Worm (Caenorhabditis elegans) whole organism, L4/young adult: Measurements from ENCODE around the gene F55A11.4.

ENCODE experiments used
- W03F9.2 ChIP-seq: fragments of 150-350 bp; optimal IDR thresholded peaks from 2 replicates; lab custom pipeline; 2014; ENCODE audit warnings: missing biosample characterization, missing genetic modification characterization
- dao-5 ChIP-seq: sonication (generic microtip); optimal IDR thresholded peaks from 2 replicates; lab custom pipeline; 2016; ENCODE audit warnings: missing genotype, missing genetic modification characterization, moderate library complexity, missing compliant biosample characterization
- him-1 ChIP-seq: sonication (generic microtip); optimal IDR thresholded peaks from 2 replicates; lab custom pipeline; 2016; ENCODE audit warnings: missing genotype, missing genetic modification reagents, missing genetic modification characterization, missing compliant biosample characterization

F55A11.4 gene

ce11 chrV:11815566-11815965, 45.3 kb downstream of the F55A11.4 start:
- TF ChIP-seq W03F9.2 (tag; lab: Kevin White, UChicago): no peak
- no peak for TF ChIP-seq dao-5 (tag; lab: Kevin White, UChicago)
- no peak for TF ChIP-seq him-1 (tag; lab: Kevin White, UChicago)

- TF ChIP-seq him-1 (tag; lab: Kevin White, UChicago): no peak
- no peak for TF ChIP-seq W03F9.2 (tag; lab: Kevin White, UChicago)
- TF ChIP-seq dao-5 (tag; lab: Kevin White, UChicago): no peak
Measured at ce11 chrV:11817263-11817726, 47.0 kb downstream of the F55A11.4 start.

ce11 chrV:11818064-11818463, 47.8 kb downstream of the F55A11.4 start:
- TF ChIP-seq dao-5 (tag; lab: Kevin White, UChicago): no peak
- TF ChIP-seq W03F9.2 (tag; lab: Kevin White, UChicago): no peak
- no peak for TF ChIP-seq him-1 (tag; lab: Kevin White, UChicago)

ce11 chrV:11818786-11819185, 48.5 kb downstream of the F55A11.4 start:
- TF ChIP-seq W03F9.2 (tag; lab: Kevin White, UChicago): no peak
- no peak for TF ChIP-seq him-1 (tag; lab: Kevin White, UChicago)
- no peak for TF ChIP-seq dao-5 (tag; lab: Kevin White, UChicago)

ce11 chrV:11819451-11819850, 49.2 kb downstream of the F55A11.4 start:
- TF ChIP-seq dao-5 (tag; lab: Kevin White, UChicago) (no peak), him-1 (tag; lab: Kevin White, UChicago) (no peak), W03F9.2 (tag; lab: Kevin White, UChicago) (no peak)

- TF ChIP-seq him-1 (tag; lab: Kevin White, UChicago) (no peak), dao-5 (tag; lab: Kevin White, UChicago) (no peak), W03F9.2 (tag; lab: Kevin White, UChicago) (no peak)
Measured at ce11 chrV:11820551-11820950, 50.3 kb downstream of the F55A11.4 start.

ce11 chrV:11822461-11822939, 52.2 kb downstream of the F55A11.4 start, which contains the start of gene pyc-1:
Gene pyc-1, minus strand, starts transcription at chrV:11822529.
- TF ChIP-seq W03F9.2 (tag; lab: Kevin White, UChicago) (peak; percentile 8), him-1 (tag; lab: Kevin White, UChicago) (no peak)
